Worm (Caenorhabditis elegans): ENCODE results near the gene C33E10.10.

The C33E10.10 gene

DNA sequence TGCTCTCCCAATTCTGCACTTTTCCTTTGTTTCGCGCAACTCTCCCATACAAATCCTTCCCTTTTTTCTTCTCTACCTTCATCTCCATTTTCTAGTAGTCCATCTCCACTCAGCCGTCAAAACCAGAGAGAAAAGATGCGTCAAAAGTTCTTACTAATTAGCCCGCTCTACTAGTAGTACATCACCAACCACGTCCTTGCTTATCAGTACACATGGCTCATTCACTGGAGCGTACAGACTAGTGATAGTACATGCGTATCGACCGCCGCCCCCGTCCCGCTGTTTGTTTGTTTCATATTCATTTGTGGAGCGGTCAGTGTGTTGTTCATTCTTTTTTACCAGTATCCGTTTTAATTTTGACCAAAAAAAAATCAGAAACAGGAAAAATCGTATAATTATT is 27.3 kb upstream of the C33E10.10 start (continued):
- no peak for TF ChIP-seq daf-12 (tag; optimal IDR thresholded peaks at IDR 0.05)
- TF ChIP-seq lin-1 (GFP tag; IDR thresholded peaks at IDR 0.05), result no peak
- TF ChIP-seq tra-1 (GFP tag; IDR thresholded peaks at IDR 0.05), result no peak
- TF ChIP-seq hif-1 (tag; optimal IDR thresholded peaks at IDR 0.05), result no peak
- no peak for TF ChIP-seq lin-38 (GFP tag; IDR thresholded peaks at IDR 0.05)
- no peak for TF ChIP-seq nhr-42 (GFP tag; IDR thresholded peaks at IDR 0.05)
- no peak for TF ChIP-seq F49E8.2 (tag; optimal IDR thresholded peaks at IDR 0.05; ENCODE audit: borderline replicate concordance)
- TF ChIP-seq nhr-11 (tag; optimal IDR thresholded peaks at IDR 0.05), result no peak
- TF ChIP-seq unc-39 (tag; optimal IDR thresholded peaks at IDR 0.05), result no peak
- TF ChIP-seq ceh-32 (tag; optimal IDR thresholded peaks at IDR 0.05; ENCODE audit: poor library complexity), result no peak
- no peak for TF ChIP-seq fos-1 (tag; optimal IDR thresholded peaks at IDR 0.05)
- no peak for TF ChIP-seq egl-27 (tag; optimal IDR thresholded peaks at IDR 0.05)
- TF ChIP-seq zag-1 (tag; optimal IDR thresholded peaks at IDR 0.05), result no peak
- TF ChIP-seq ceh-28 (tag; optimal IDR thresholded peaks at IDR 0.05), result no peak
- no peak for TF ChIP-seq ZK337.2 (GFP tag; IDR thresholded peaks at IDR 0.05)
- TF ChIP-seq mdt-29 (GFP tag; IDR thresholded peaks at IDR 0.05), result no peak
- TF ChIP-seq ceh-20 (GFP tag; IDR thresholded peaks at IDR 0.05), result no peak
- no peak for TF ChIP-seq nhr-28 (tag; optimal IDR thresholded peaks at IDR 0.05)
- no peak for TF ChIP-seq nhr-76 (tag; optimal IDR thresholded peaks at IDR 0.05)
- TF ChIP-seq Y75B8A.6 (GFP tag; IDR thresholded peaks at IDR 0.05), result no peak
- no peak for TF ChIP-seq hlh-30 (tag; optimal IDR thresholded peaks at IDR 0.05; ENCODE audit: insufficient read depth)
- peak; percentile 40 for TF ChIP-seq pqm-1 (tag; optimal IDR thresholded peaks at IDR 0.05)

DNA sequence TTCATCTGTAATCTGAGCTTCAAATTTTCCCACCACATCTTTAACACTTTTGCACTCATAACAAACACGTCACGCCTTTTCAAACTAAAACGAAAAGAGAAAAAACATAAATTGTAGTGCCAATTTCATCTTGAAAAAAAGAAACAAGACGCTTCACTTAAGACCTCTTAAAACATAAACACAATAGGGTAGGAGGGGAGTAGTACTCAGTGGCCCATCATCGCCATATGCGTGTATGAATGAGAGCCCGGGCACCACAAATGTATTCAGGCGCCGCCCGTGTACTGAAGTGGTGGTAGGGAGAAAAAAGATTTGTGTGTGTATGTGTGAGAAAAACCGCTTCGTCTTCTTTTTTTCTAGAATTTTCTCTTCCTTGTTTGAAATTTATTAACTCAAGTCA is 25.4 kb upstream of the C33E10.10 start:
- no peak for TF ChIP-seq unc-130 (GFP tag; optimal IDR thresholded peaks at IDR 0.05)
- TF ChIP-seq set-16 (GFP tag; IDR thresholded peaks at IDR 0.05), result no peak

- TF ChIP-seq ztf-11 (tag; optimal IDR thresholded peaks at IDR 0.05) (no peak), spr-3 (GFP tag; optimal IDR thresholded peaks at IDR 0.05) (no peak), unc-62 (GFP tag; optimal IDR thresholded peaks at IDR 0.05 in 1 of 2) (no peak), unc-62 (tag; optimal IDR thresholded peaks at IDR 0.05) (no peak), arid-1 (GFP tag; conservative IDR thresholded peaks at IDR 0.05) (no peak), mxl-3 (GFP tag; optimal IDR thresholded peaks at IDR 0.05) (no peak), aly-2 (tag; optimal IDR thresholded peaks at IDR 0.05) (no peak), mdl-1 (tag; optimal IDR thresholded peaks at IDR 0.05) (no peak), nhr-11 (tag; optimal IDR thresholded peaks at IDR 0.05) (no peak), dmd-8 (GFP tag; IDR thresholded peaks at IDR 0.05) (no peak), vab-7 (GFP tag; IDR thresholded peaks at IDR 0.05) (no peak), Y105C5A.15 (GFP tag; IDR thresholded peaks at IDR 0.05) (no peak), pqm-1 (tag; optimal IDR thresholded peaks at IDR 0.05) (no peak), pha-4 (GFP tag; IDR thresholded peaks at IDR 0.05) (no peak), pha-4 (tag; optimal IDR thresholded peaks at IDR 0.05) (no peak), T26A8.4 (GFP tag; IDR thresholded peaks at IDR 0.05) (no peak), mdt-29 (GFP tag; IDR thresholded peaks at IDR 0.05) (no peak), madf-9 (GFP tag; conservative IDR thresholded peaks at IDR 0.05) (no peak), mes-2 (tag; optimal IDR thresholded peaks at IDR 0.05; ENCODE audit: poor library complexity, severe bottlenecking) (no peak), nhr-48 (tag; optimal IDR thresholded peaks at IDR 0.05) (no peak), mxl-2 (GFP tag; conservative IDR thresholded peaks at IDR 0.05) (no peak)
Measured at ce11 chrX:17324954-17325353, 23.2 kb upstream of the C33E10.10 start.
